Worm (Caenorhabditis elegans) whole organism, L3 larva: ENCODE data around the gene nas-7.

Source experiments
- R02D3.7 ChIP-seq: fragments of 150-350 bp; optimal IDR thresholded peaks from 2 replicates; lab custom pipeline; 2014; ENCODE audit warnings: missing biosample characterization, missing genetic modification characterization
- ZK546.5 ChIP-seq: sonication (generic microtip); optimal IDR thresholded peaks from 2 replicates; lab custom pipeline; 2017; ENCODE audit warnings: missing biosample characterization, missing genetic modification characterization
- aly-2 ChIP-seq: fragments of 150-350 bp; optimal IDR thresholded peaks from 2 replicates; lab custom pipeline; 2014; ENCODE audit warnings: missing biosample characterization, missing genetic modification characterization
- ama-1 ChIP-seq: fragments of 150-350 bp; optimal IDR thresholded peaks from 2 replicates; lab custom pipeline; 2018
- ceh-16 ChIP-seq: sonication (generic microtip); optimal IDR thresholded peaks from 2 replicates; lab custom pipeline; 2017; ENCODE audit warnings: missing biosample characterization, missing genetic modification characterization
- ceh-28 ChIP-seq: fragments of 150-350 bp; optimal IDR thresholded peaks from 2 replicates; lab custom pipeline; 2014; ENCODE audit warnings: missing biosample characterization, missing genetic modification reagents, missing genetic modification characterization
- ceh-82 ChIP-seq: fragments of 150-350 bp; optimal IDR thresholded peaks from 2 replicates; lab custom pipeline; 2014; ENCODE audit warnings: missing biosample characterization, missing genetic modification characterization
- ceh-9 ChIP-seq: sonication (generic microtip); optimal IDR thresholded peaks from 2 replicates; lab custom pipeline; 2018; ENCODE audit warnings: missing biosample characterization, missing genetic modification characterization
- daf-12 ChIP-seq: fragments of 150-350 bp; optimal IDR thresholded peaks from 2 replicates; lab custom pipeline; 2014; ENCODE audit warnings: missing biosample characterization, missing genetic modification reagents, missing genetic modification characterization
- egl-27 ChIP-seq: sonication (generic microtip); optimal IDR thresholded peaks from 4 replicates; lab custom pipeline; 2017; ENCODE audit warnings: missing biosample characterization, missing genetic modification reagents, missing genetic modification characterization
- egl-5 ChIP-seq: fragments of 150-350 bp; optimal IDR thresholded peaks from 2 replicates; lab custom pipeline; 2017; ENCODE audit warnings: missing biosample characterization, missing genetic modification reagents, missing genetic modification characterization, inconsistent platforms
- elt-1 ChIP-seq: fragments of 150-350 bp; optimal IDR thresholded peaks from 2 replicates; lab custom pipeline; 2014; ENCODE audit warnings: missing biosample characterization, missing genetic modification characterization
- elt-2 ChIP-seq: sonication (generic microtip); optimal IDR thresholded peaks from 2 replicates; lab custom pipeline; 2016; ENCODE audit warnings: missing genetic modification reagents, mild to moderate bottlenecking, missing genetic modification characterization, missing compliant biosample characterization
- elt-3 ChIP-seq, 3 experiments: fragments of 150-350 bp in 1 of 3; sonication (generic microtip) in 2 of 3; optimal IDR thresholded peaks; 2 replicates in 2 of 3; 4 replicates in 1 of 3; lab custom pipeline; 2014 to 2017; ENCODE audit warnings: missing biosample characterization in 3 of 3, missing genetic modification characterization in 3 of 3
- eor-1 ChIP-seq, 2 experiments: fragments of 150-350 bp; optimal IDR thresholded peaks; 2 replicates each; lab custom pipeline; 2014 to 2018; ENCODE audit warnings: missing biosample characterization in 2 of 2, missing genetic modification characterization in 2 of 2
- fkh-10 ChIP-seq: sonication (generic microtip); optimal IDR thresholded peaks from 2 replicates; lab custom pipeline; 2017; ENCODE audit warnings: missing biosample characterization, missing genetic modification reagents, missing genetic modification characterization
- fkh-2 ChIP-seq: fragments of 150-350 bp; optimal IDR thresholded peaks from 2 replicates; lab custom pipeline; 2014; ENCODE audit warnings: missing biosample characterization, missing genetic modification reagents, missing genetic modification characterization
- fos-1 ChIP-seq: fragments of 150-350 bp; optimal IDR thresholded peaks from 2 replicates; lab custom pipeline; 2014; ENCODE audit warnings: missing biosample characterization, missing genetic modification characterization
- hmg-11 ChIP-seq: sonication (generic microtip); optimal IDR thresholded peaks from 2 replicates; lab custom pipeline; 2016; ENCODE audit warnings: missing genetic modification characterization, missing compliant biosample characterization
- jun-1 ChIP-seq: fragments of 150-350 bp; optimal IDR thresholded peaks from 2 replicates; lab custom pipeline; 2014; ENCODE audit warnings: missing biosample characterization, missing genetic modification reagents, missing genetic modification characterization
- lin-15B ChIP-seq: fragments of 150-350 bp; optimal IDR thresholded peaks from 2 replicates; lab custom pipeline; 2014; ENCODE audit warnings: missing biosample characterization, missing genetic modification characterization
- lin-39 ChIP-seq: fragments of 150-350 bp; optimal IDR thresholded peaks from 2 replicates; lab custom pipeline; 2018; ENCODE audit warnings: missing biosample characterization, missing genetic modification reagents, missing genetic modification characterization
- lsy-12 ChIP-seq: sonication (generic microtip); optimal IDR thresholded peaks from 2 replicates; lab custom pipeline; 2016; ENCODE audit warnings: mild to moderate bottlenecking, missing genetic modification characterization, missing compliant biosample characterization
- mdl-1 ChIP-seq: fragments of 150-350 bp; optimal IDR thresholded peaks from 2 replicates; lab custom pipeline; 2014; ENCODE audit warnings: missing biosample characterization, missing genetic modification characterization
- mml-1 ChIP-seq: fragments of 150-350 bp; sonication (generic microtip); optimal IDR thresholded peaks from 3 replicates; lab custom pipeline; 2014; ENCODE audit warnings: missing biosample characterization, missing genetic modification characterization
- nfya-1 ChIP-seq: sonication (generic microtip); optimal IDR thresholded peaks from 2 replicates; lab custom pipeline; 2017; ENCODE audit warnings: missing genetic modification characterization, mild to moderate bottlenecking, missing compliant biosample characterization, antibody characterized with exemption, moderate library complexity; ENCODE audit not compliant: insufficient read depth
- nhr-11 ChIP-seq: fragments of 150-350 bp; optimal IDR thresholded peaks from 2 replicates; lab custom pipeline; 2014; ENCODE audit warnings: missing biosample characterization, missing genetic modification characterization
- nhr-12 ChIP-seq: fragments of 150-350 bp; optimal IDR thresholded peaks from 2 replicates; lab custom pipeline; 2014; ENCODE audit warnings: missing biosample characterization, missing genetic modification characterization
- nhr-23 ChIP-seq: fragments of 150-350 bp; optimal IDR thresholded peaks from 2 replicates; lab custom pipeline; 2014; ENCODE audit warnings: missing biosample characterization, missing genetic modification reagents, missing genetic modification characterization
- nhr-237 ChIP-seq: fragments of 150-350 bp; optimal IDR thresholded peaks from 2 replicates; lab custom pipeline; 2014; ENCODE audit warnings: missing biosample characterization, missing genetic modification characterization
- nhr-25 ChIP-seq: sonication (generic microtip); optimal IDR thresholded peaks from 2 replicates; lab custom pipeline; 2017; ENCODE audit warnings: missing biosample characterization, missing genetic modification characterization
- nhr-28 ChIP-seq: fragments of 150-350 bp; optimal IDR thresholded peaks from 2 replicates; lab custom pipeline; 2014; ENCODE audit warnings: missing biosample characterization, missing genetic modification characterization
- nhr-43 ChIP-seq: sonication (generic microtip); optimal IDR thresholded peaks from 2 replicates; lab custom pipeline; 2016; ENCODE audit warnings: mild to moderate bottlenecking, missing genetic modification characterization, missing compliant biosample characterization; ENCODE audit not compliant: poor library complexity, severe bottlenecking
- nhr-67 ChIP-seq: fragments of 150-350 bp; optimal IDR thresholded peaks from 2 replicates; lab custom pipeline; 2014; ENCODE audit warnings: missing biosample characterization, missing genetic modification characterization
- nhr-76 ChIP-seq: fragments of 150-350 bp; sonication (generic microtip); optimal IDR thresholded peaks from 5 replicates; lab custom pipeline; 2014; ENCODE audit warnings: missing biosample characterization, missing genetic modification characterization
- nhr-77 ChIP-seq: fragments of 150-350 bp; optimal IDR thresholded peaks from 2 replicates; lab custom pipeline; 2014; ENCODE audit warnings: missing biosample characterization, missing genetic modification characterization
- pha-4 ChIP-seq: fragments of 150-350 bp; optimal IDR thresholded peaks from 2 replicates; lab custom pipeline; 2014; ENCODE audit warnings: missing biosample characterization, missing genetic modification reagents, missing genetic modification characterization
- pqm-1 ChIP-seq: fragments of 150-350 bp; optimal IDR thresholded peaks from 2 replicates; lab custom pipeline; 2017; ENCODE audit warnings: missing biosample characterization, missing genetic modification characterization, inconsistent platforms
- sea-2 ChIP-seq: fragments of 150-350 bp; sonication (generic microtip); optimal IDR thresholded peaks from 4 replicates; lab custom pipeline; 2014; ENCODE audit warnings: missing biosample characterization, missing genetic modification reagents, missing genetic modification characterization
- skn-1 ChIP-seq: fragments of 150-350 bp; optimal IDR thresholded peaks from 2 replicates; lab custom pipeline; 2014; ENCODE audit warnings: missing biosample characterization, missing genetic modification characterization
- snpc-4 ChIP-seq: fragments of 150-350 bp; optimal IDR thresholded peaks from 2 replicates; lab custom pipeline; 2014; ENCODE audit warnings: missing biosample characterization, missing genetic modification characterization
- tbx-2 ChIP-seq: sonication (generic microtip); optimal IDR thresholded peaks from 2 replicates; lab custom pipeline; 2016; ENCODE audit warnings: mild to moderate bottlenecking, missing genetic modification characterization, missing compliant biosample characterization
- unc-39 ChIP-seq: sonication (generic microtip); optimal IDR thresholded peaks from 4 replicates; lab custom pipeline; 2017; ENCODE audit warnings: missing biosample characterization, missing genetic modification characterization
- unc-62 ChIP-seq: fragments of 150-350 bp; sonication (generic microtip); optimal IDR thresholded peaks from 4 replicates; lab custom pipeline; 2014; ENCODE audit warnings: missing biosample characterization, missing genetic modification reagents, missing genetic modification characterization
- zag-1 ChIP-seq: fragments of 150-350 bp; optimal IDR thresholded peaks from 2 replicates; lab custom pipeline; 2014; ENCODE audit warnings: missing biosample characterization, missing genetic modification characterization
- ztf-11 ChIP-seq: fragments of 150-350 bp; optimal IDR thresholded peaks from 2 replicates; lab custom pipeline; 2014; ENCODE audit warnings: missing biosample characterization, missing genetic modification characterization
- ztf-4 ChIP-seq: fragments of 150-350 bp; optimal IDR thresholded peaks from 2 replicates; lab custom pipeline; 2014; ENCODE audit warnings: missing biosample characterization, missing genetic modification characterization

nas-7 gene

ce11 chrII:7393922-7394689 is 8.4 kb downstream of the nas-7 start:
- TF ChIP-seq elt-2 (tag; lab: Kevin White, UChicago) (peak; percentile 12), pqm-1 (no peak), nhr-25 (peak; percentile 28)

ce11 chrII:7393393-7393792 is 9.1 kb downstream of the nas-7 start:
- TF ChIP-seq pha-4 (peak; percentile 16), skn-1 (no peak), nhr-23 (tag; lab: Kevin White, UChicago) (peak; percentile 24), nhr-28 (tag; lab: Kevin White, UChicago) (no peak), nhr-25 (peak; percentile 48), ama-1 (lab: Kevin White, UChicago) (peak; percentile 76)
- TF ChIP-seq, all 47 proteins: peak for 4

ce11 chrII:7392052-7392694 is 10.4 kb downstream of the nas-7 start:
- TF ChIP-seq mml-1 (tag; lab: Kevin White, UChicago) (no peak), sea-2 (GFP tag; lab: Kevin White, UChicago) (no peak), aly-2 (tag; lab: Kevin White, UChicago) (no peak), nhr-28 (tag; lab: Kevin White, UChicago) (no peak), skn-1 (no peak), lin-15B (tag; lab: Kevin White, UChicago) (peak; percentile 43), ztf-11 (tag; lab: Kevin White, UChicago) (no peak), nhr-76 (no peak), daf-12 (no peak), jun-1 (tag; lab: Kevin White, UChicago) (peak; percentile 65), R02D3.7 (tag; lab: Kevin White, UChicago) (peak; percentile 48), egl-5 (tag; lab: Kevin White, UChicago) (peak; percentile 56), nhr-237 (no peak), ztf-4 (no peak), egl-27 (tag; lab: Kevin White, UChicago) (no peak), ceh-28 (tag; lab: Kevin White, UChicago) (peak; percentile 49), ama-1 (lab: Kevin White, UChicago) (no peak), nhr-12 (tag; lab: Kevin White, UChicago) (no peak), nfya-1 (tag; lab: Kevin White, UChicago) (peak; percentile 66), hmg-11 (tag; lab: Kevin White, UChicago) (peak; percentile 87), pqm-1 (peak; percentile 47), elt-2 (tag; lab: Kevin White, UChicago) (peak; percentile 68), lsy-12 (no peak), nhr-25 (peak; percentile 85), snpc-4 (tag; lab: Kevin White, UChicago) (peak; percentile 8), ceh-16 (tag; lab: Kevin White, UChicago) (no peak), ceh-9 (tag; lab: Kevin White, UChicago) (no peak), nhr-11 (tag; lab: Kevin White, UChicago) (no peak), nhr-43 (peak; percentile 6), fos-1 (peak; percentile 42), lin-39 (peak; percentile 63), unc-39 (no peak), nhr-67 (tag; lab: Kevin White, UChicago) (no peak), ZK546.5 (no peak), ceh-82 (tag; lab: Kevin White, UChicago) (no peak), elt-1 (tag; lab: Kevin White, UChicago) (peak; percentile 21), nhr-77 (tag; lab: Kevin White, UChicago) (no peak), zag-1 (tag; lab: Kevin White, UChicago) (no peak), mdl-1 (tag; lab: Kevin White, UChicago) (no peak), eor-1 (tag; optimal IDR thresholded peaks at IDR 0.05; lab: Kevin White, UChicago) (no peak), fkh-10 (no peak), fkh-2 (no peak), pha-4 (peak; percentile 49), nhr-23 (tag; lab: Kevin White, UChicago) (peak; percentile 54), unc-62 (GFP tag; lab: Kevin White, UChicago) (peak; percentile 4), tbx-2 (tag; lab: Kevin White, UChicago) (no peak), elt-3 (tag; optimal IDR thresholded peaks at IDR 0.05; lab: Kevin White, UChicago) (peak in 2 of 3 experiments; percentile 45)
